Worm (Caenorhabditis elegans): ENCODE results near the gene exc-13.

exc-13 gene

ce11 chrV:7353602-7354001, 11.4 kb upstream of the exc-13 start:
- TF ChIP-seq alr-1 (tag; optimal IDR thresholded peaks at IDR 0.05; ENCODE audit: borderline replicate concordance) (no peak), fkh-8 (tag; optimal IDR thresholded peaks at IDR 0.05) (no peak), sox-4 (tag; optimal IDR thresholded peaks at IDR 0.05) (no peak), ztf-4 (tag; optimal IDR thresholded peaks at IDR 0.05) (no peak), ceh-90 (tag; optimal IDR thresholded peaks at IDR 0.05) (no peak), nhr-237 (tag; optimal IDR thresholded peaks at IDR 0.05) (no peak), ceh-63 (GFP tag; optimal IDR thresholded peaks at IDR 0.05) (no peak), elt-3 (tag; optimal IDR thresholded peaks at IDR 0.05) (no peak)

- no peak for TF ChIP-seq mef-2 (tag; optimal IDR thresholded peaks at IDR 0.05)
- no peak for TF ChIP-seq grh-1 (GFP tag; IDR thresholded peaks at IDR 0.05)
- TF ChIP-seq lin-14 (GFP tag; optimal IDR thresholded peaks at IDR 0.05), result no peak
- no peak for TF ChIP-seq unc-62 (GFP tag; optimal IDR thresholded peaks at IDR 0.05)
- no peak for TF ChIP-seq elt-3 (tag; optimal IDR thresholded peaks at IDR 0.05)
- no peak for TF ChIP-seq xbp-1 (tag; optimal IDR thresholded peaks at IDR 0.05)
- TF ChIP-seq isw-1 (GFP tag; IDR thresholded peaks at IDR 0.05), result no peak
- TF ChIP-seq hpl-2 (GFP tag; optimal IDR thresholded peaks at IDR 0.05), result no peak
- TF ChIP-seq efl-1 (optimal IDR thresholded peaks at IDR 0.05), result no peak
- no peak for TF ChIP-seq efl-1 (GFP tag; optimal IDR thresholded peaks at IDR 0.05 in 1 of 2)
- no peak for TF ChIP-seq dsc-1 (tag; optimal IDR thresholded peaks at IDR 0.05)
- TF ChIP-seq blmp-1 (tag; optimal IDR thresholded peaks at IDR 0.05), result no peak
These were observed 9.6 kb upstream of the exc-13 start, which contains the start of gene tag-293 for ce11 chrV:7355464-7355863. Gene tag-293, minus strand, starts transcription at chrV:7355564.

DNA sequence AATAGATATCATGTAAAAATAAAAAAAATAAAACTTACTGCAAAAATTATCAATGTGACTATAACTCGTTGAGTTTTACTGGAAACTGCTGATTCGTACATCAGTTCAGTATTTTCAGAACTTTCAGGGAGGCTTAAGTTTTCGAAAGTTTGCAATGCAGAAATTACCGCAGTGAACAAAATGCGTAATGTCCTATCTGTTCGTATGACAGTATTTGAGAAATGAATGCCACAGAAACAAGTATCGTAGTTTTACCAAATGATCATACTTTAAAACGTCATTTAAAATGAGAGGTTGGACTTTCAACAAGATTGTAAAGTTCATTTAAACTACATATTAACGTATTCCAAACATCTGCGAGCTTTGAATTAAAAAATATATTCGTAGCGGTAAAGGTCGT, 8.4 kb upstream of the exc-13 start, which contains the start of gene C03G6.21:
TSS of gene C03G6.21 (minus strand) at position 101 of the 400 bp plus-strand sequence.
- TF ChIP-seq tbx-2 (tag; optimal IDR thresholded peaks at IDR 0.05) (no peak), isw-1 (GFP tag; IDR thresholded peaks at IDR 0.05) (no peak), mep-1 (tag; optimal IDR thresholded peaks at IDR 0.05) (no peak), elt-3 (tag; optimal IDR thresholded peaks at IDR 0.05) (no peak), snu-23 (GFP tag; optimal IDR thresholded peaks at IDR 0.05) (no peak), C34B4.2 (tag; optimal IDR thresholded peaks at IDR 0.05) (no peak), nhr-28 (tag; optimal IDR thresholded peaks at IDR 0.05) (no peak)

DNA sequence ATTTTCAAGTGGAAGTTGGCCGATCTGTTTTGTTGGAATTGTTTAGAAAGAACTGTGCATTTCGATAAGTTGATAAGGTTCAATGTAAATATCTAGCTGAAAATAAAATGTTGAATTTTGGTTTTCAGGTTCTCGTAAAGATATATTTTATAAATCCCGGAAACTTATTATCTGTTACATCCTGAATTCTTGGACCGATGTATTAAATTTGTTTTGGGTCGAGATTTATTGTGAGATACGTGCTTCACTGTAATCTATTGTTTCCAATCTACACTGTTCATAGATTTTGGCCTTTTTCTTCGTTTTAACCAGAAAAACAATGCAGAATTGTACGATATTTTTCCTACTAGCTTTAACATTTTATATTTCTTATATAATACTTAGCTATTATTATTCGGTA, 7.9 kb upstream of the exc-13 start, which contains the start of gene C03G6.6:
TSS of gene C03G6.6 (plus strand) at position 301 of the 400 bp plus-strand sequence.
- TF ChIP-seq fos-1 (tag; optimal IDR thresholded peaks at IDR 0.05) (no peak), nhr-11 (tag; optimal IDR thresholded peaks at IDR 0.05) (no peak), snpc-4 (tag; optimal IDR thresholded peaks at IDR 0.05) (no peak), ceh-88 (GFP tag; IDR thresholded peaks at IDR 0.05) (no peak), aly-2 (tag; optimal IDR thresholded peaks at IDR 0.05) (no peak), hpl-2 (GFP tag; optimal IDR thresholded peaks at IDR 0.05) (no peak), dsc-1 (tag; optimal IDR thresholded peaks at IDR 0.05) (no peak), nhr-12 (tag; optimal IDR thresholded peaks at IDR 0.05) (no peak), F16B12.6 (tag; optimal IDR thresholded peaks at IDR 0.05) (no peak), tlp-1 (tag; optimal IDR thresholded peaks at IDR 0.05) (no peak), nhr-85 (tag) (no peak), skn-1 (tag; optimal IDR thresholded peaks at IDR 0.05) (no peak), fkh-8 (tag; optimal IDR thresholded peaks at IDR 0.05) (no peak), isw-1 (GFP tag; IDR thresholded peaks at IDR 0.05) (no peak), ceh-82 (tag; optimal IDR thresholded peaks at IDR 0.05) (no peak), egl-13 (tag; optimal IDR thresholded peaks at IDR 0.05) (no peak), nhr-84 (tag; optimal IDR thresholded peaks at IDR 0.05) (no peak), swsn-7 (tag; optimal IDR thresholded peaks at IDR 0.05) (no peak), hlh-4 (tag; optimal IDR thresholded peaks at IDR 0.05) (no peak), unc-98 (GFP tag; IDR thresholded peaks at IDR 0.05) (no peak)

Measured in whole organism, L1 larva.